Fruit fly (Drosophila melanogaster) whole organism, prepupa: ENCODE results near the gene CG18558.

Experiments used
- Blimp-1 ChIP-seq: fragments of 200-800 bp; sonication (Bioruptor generic); optimal IDR thresholded peaks from 3 replicates; lab custom pipeline; 2017; ENCODE audit warnings: missing biosample characterization, missing genetic modification characterization, mild to moderate bottlenecking, moderate library complexity, missing genetic modification reagents
- CG10631 ChIP-seq: fragments of 200-800 bp; sonication (Bioruptor generic); optimal IDR thresholded peaks from 2 replicates; lab custom pipeline; 2016; ENCODE audit warnings: missing biosample characterization, missing genetic modification characterization
- CG10669 ChIP-seq: fragments of 200-800 bp; sonication (Bioruptor generic); optimal IDR thresholded peaks from 3 replicates; lab custom pipeline; 2018; ENCODE audit warnings: missing biosample characterization, mild to moderate bottlenecking, missing genetic modification characterization, moderate library complexity
- CG11294 ChIP-seq: fragments of 200-800 bp; sonication (Bioruptor generic); IDR thresholded peaks from 2 replicates; pipeline ENCODE4 v1.3.6; 2022; ENCODE audit warnings: missing biosample characterization, missing genetic modification characterization
- CG11762 ChIP-seq: fragments of 200-800 bp; sonication (Bioruptor generic); optimal IDR thresholded peaks from 3 replicates; lab custom pipeline; 2016; ENCODE audit warnings: missing biosample characterization, missing genetic modification characterization; ENCODE audit not compliant: insufficient read depth
- CG1621 ChIP-seq: fragments of 200-800 bp; sonication (Bioruptor generic); optimal IDR thresholded peaks from 3 replicates; lab custom pipeline; 2018; ENCODE audit warnings: missing biosample characterization, mild to moderate bottlenecking, missing genetic modification characterization
- CG16779 ChIP-seq: fragments of 200-800 bp; sonication (Bioruptor generic); optimal IDR thresholded peaks from 3 replicates; lab custom pipeline; 2017; ENCODE audit warnings: missing biosample characterization, mild to moderate bottlenecking, missing genetic modification characterization
- CG31627 ChIP-seq: fragments of 200-800 bp; sonication (Bioruptor generic); optimal IDR thresholded peaks from 3 replicates; lab custom pipeline; 2016; ENCODE audit warnings: missing biosample characterization, missing genetic modification characterization
- CG32006 ChIP-seq: fragments of 200-800 bp; sonication (Bioruptor generic); optimal IDR thresholded peaks from 3 replicates; lab custom pipeline; 2017; ENCODE audit warnings: missing biosample characterization, mild to moderate bottlenecking, missing genetic modification characterization
- CG4318 ChIP-seq: fragments of 200-800 bp; sonication (Bioruptor generic); optimal IDR thresholded peaks from 3 replicates; lab custom pipeline; 2017; ENCODE audit warnings: missing biosample characterization, mild to moderate bottlenecking, missing genetic modification characterization
- CG6276 ChIP-seq: fragments of 200-800 bp; sonication (Bioruptor generic); optimal IDR thresholded peaks from 2 replicates; lab custom pipeline; 2017; ENCODE audit warnings: missing biosample characterization, mild to moderate bottlenecking, missing genetic modification characterization
- CG6792 ChIP-seq: fragments of 200-800 bp; sonication (Bioruptor generic); optimal IDR thresholded peaks from 3 replicates; lab custom pipeline; 2016; ENCODE audit warnings: missing biosample characterization, missing genetic modification characterization
- CG6808 ChIP-seq: fragments of 200-800 bp; sonication (Bioruptor generic); optimal IDR thresholded peaks from 3 replicates; lab custom pipeline; 2017; ENCODE audit warnings: missing biosample characterization, missing genetic modification characterization, mild to moderate bottlenecking, moderate library complexity, missing genetic modification reagents
- CG7368 ChIP-seq: fragments of 200-800 bp; sonication (Bioruptor generic); optimal IDR thresholded peaks from 3 replicates; lab custom pipeline; 2016; ENCODE audit warnings: missing biosample characterization, missing genetic modification characterization
- CG8119 ChIP-seq: fragments of 200-800 bp; sonication (Bioruptor generic); IDR thresholded peaks from 3 replicates; pipeline ENCODE4 v1.3.6; 2022; ENCODE audit warnings: missing biosample characterization, missing genetic modification characterization
- CG8319 ChIP-seq: fragments of 200-800 bp; sonication (Bioruptor generic); optimal IDR thresholded peaks from 3 replicates; lab custom pipeline; 2016; ENCODE audit warnings: missing biosample characterization, missing genetic modification characterization
- CG8632 ChIP-seq: fragments of 200-800 bp; sonication (Bioruptor generic); optimal IDR thresholded peaks from 3 replicates; lab custom pipeline; 2016; ENCODE audit warnings: missing biosample characterization, missing genetic modification characterization
- CG9139 ChIP-seq: fragments of 200-800 bp; sonication (Bioruptor generic); optimal IDR thresholded peaks from 3 replicates; lab custom pipeline; 2017; ENCODE audit warnings: missing biosample characterization, mild to moderate bottlenecking, missing genetic modification characterization
- Eip78C ChIP-seq: fragments of 200-800 bp; sonication (Bioruptor generic); peaks from one replicate; lab custom pipeline; 2016; ENCODE audit warnings: missing biosample characterization, missing genetic modification characterization
- Eip93F ChIP-seq: fragments of 200-800 bp; sonication (Bioruptor generic); optimal IDR thresholded peaks from 2 replicates; lab custom pipeline; 2016; ENCODE audit warnings: missing biosample characterization, mild to moderate bottlenecking, missing genetic modification characterization
- Ets96B ChIP-seq: fragments of 200-800 bp; optimal IDR thresholded peaks from 2 replicates; lab custom pipeline; 2019; ENCODE audit warnings: missing biosample characterization, mild to moderate bottlenecking, missing genetic modification characterization, moderate library complexity
- Gug ChIP-seq: fragments of 200-800 bp; sonication (Bioruptor generic); IDR thresholded peaks from 2 replicates; pipeline ENCODE4 v1.3.6; 2022; ENCODE audit warnings: missing biosample characterization, missing genetic modification characterization
- Hr38 ChIP-seq: sonication (Bioruptor generic); optimal IDR thresholded peaks from 2 replicates; lab custom pipeline; 2016; ENCODE audit warnings: missing biosample characterization, missing genetic modification characterization
- Hr39 ChIP-seq: fragments of 200-800 bp; sonication (Bioruptor generic); optimal IDR thresholded peaks from 2 replicates; lab custom pipeline; 2016; ENCODE audit warnings: missing biosample characterization, missing genetic modification characterization
- Hr4 ChIP-seq: fragments of 200-800 bp; sonication (Bioruptor generic); optimal IDR thresholded peaks from 3 replicates; lab custom pipeline; 2016; ENCODE audit warnings: missing biosample characterization, missing genetic modification characterization
- Lpt ChIP-seq: fragments of 200-800 bp; sonication (Bioruptor generic); optimal IDR thresholded peaks from 3 replicates; lab custom pipeline; 2016; ENCODE audit warnings: missing biosample characterization, missing genetic modification characterization
- OdsH ChIP-seq: fragments of 200-800 bp; sonication (Bioruptor generic); optimal IDR thresholded peaks from 3 replicates; lab custom pipeline; 2016; ENCODE audit warnings: missing biosample characterization, missing genetic modification characterization
- Smox ChIP-seq: fragments of 200-800 bp; sonication (Bioruptor generic); optimal IDR thresholded peaks from 3 replicates; lab custom pipeline; 2016; ENCODE audit warnings: missing biosample characterization, missing genetic modification characterization
- Sox14 ChIP-seq: fragments of 200-800 bp; sonication (Bioruptor generic); optimal IDR thresholded peaks from 3 replicates; lab custom pipeline; 2016; ENCODE audit warnings: missing biosample characterization, missing genetic modification characterization
- Sox15 ChIP-seq: fragments of 200-800 bp; sonication (Bioruptor generic); optimal IDR thresholded peaks from 3 replicates; lab custom pipeline; 2016; ENCODE audit warnings: missing biosample characterization, missing genetic modification characterization
- achi ChIP-seq: fragments of 200-800 bp; sonication (Bioruptor generic); optimal IDR thresholded peaks from 3 replicates; lab custom pipeline; 2016; ENCODE audit warnings: missing biosample characterization, missing genetic modification characterization
- acj6 ChIP-seq: fragments of 200-800 bp; sonication (Bioruptor generic); optimal IDR thresholded peaks from 3 replicates; lab custom pipeline; 2016; ENCODE audit warnings: missing biosample characterization, missing genetic modification characterization
- cyc ChIP-seq: fragments of 200-800 bp; sonication (Bioruptor generic); optimal IDR thresholded peaks from 3 replicates; lab custom pipeline; 2016; ENCODE audit warnings: missing biosample characterization, missing genetic modification characterization
- dac ChIP-seq: fragments of 200-800 bp; sonication (Bioruptor generic); optimal IDR thresholded peaks from 2 replicates; lab custom pipeline; 2017; ENCODE audit warnings: missing biosample characterization, mild to moderate bottlenecking, missing genetic modification characterization
- dsx ChIP-seq: fragments of 200-800 bp; optimal IDR thresholded peaks from 3 replicates; lab custom pipeline; 2019; ENCODE audit warnings: missing biosample characterization, mild to moderate bottlenecking, missing genetic modification characterization, moderate library complexity; ENCODE audit not compliant: poor library complexity, severe bottlenecking
- fd85E ChIP-seq: fragments of 200-800 bp; sonication (Bioruptor generic); optimal IDR thresholded peaks from 3 replicates; lab custom pipeline; 2016; ENCODE audit warnings: missing biosample characterization, missing genetic modification characterization
- lz ChIP-seq: fragments of 200-800 bp; sonication (Bioruptor generic); optimal IDR thresholded peaks from 3 replicates; lab custom pipeline; 2016; ENCODE audit warnings: missing biosample characterization, missing genetic modification characterization
- net ChIP-seq: fragments of 200-800 bp; sonication (Bioruptor generic); optimal IDR thresholded peaks from 3 replicates; lab custom pipeline; 2016; ENCODE audit warnings: missing biosample characterization, missing genetic modification characterization
- pdm3 ChIP-seq: fragments of 200-800 bp; sonication (Bioruptor generic); optimal IDR thresholded peaks from 3 replicates; lab custom pipeline; 2016; ENCODE audit warnings: missing biosample characterization, missing genetic modification characterization
- salr ChIP-seq, 2 experiments: fragments of 200-800 bp; sonication (Bioruptor generic); optimal IDR thresholded peaks; 3 replicates each; lab custom pipeline; 2016 to 2018; ENCODE audit warnings: missing biosample characterization in 2 of 2, missing genetic modification characterization in 2 of 2, mild to moderate bottlenecking in 1 of 2
- ss ChIP-seq, 2 experiments: fragments of 200-800 bp; sonication (Bioruptor generic); optimal IDR thresholded peaks; 2 replicates in 1 of 2; 3 replicates in 1 of 2; lab custom pipeline; 2017 to 2018; ENCODE audit warnings: mild to moderate bottlenecking in 2 of 2, missing biosample characterization in 2 of 2, missing genetic modification characterization in 2 of 2, moderate library complexity in 1 of 2
- svp ChIP-seq: fragments of 200-800 bp; sonication (Bioruptor generic); peaks from one replicate; lab custom pipeline; 2016; ENCODE audit warnings: missing biosample characterization, missing genetic modification characterization
- vri ChIP-seq: fragments of 200-800 bp; sonication (Bioruptor generic); optimal IDR thresholded peaks from 3 replicates; lab custom pipeline; 2016; ENCODE audit warnings: missing biosample characterization, mild to moderate bottlenecking, missing genetic modification characterization

Gene CG18558

dm6 chr2L:2885503-2886225, 41.4 kb upstream of the CG18558 start, which contains the start of the genes NTPase and lilli (continued):
- TF ChIP-seq CG8319 (GFP tag; lab: Kevin White, UChicago) (peak; percentile 59), OdsH (GFP tag; lab: Kevin White, UChicago) (peak; percentile 56), Smox (GFP tag; lab: Kevin White, UChicago) (peak; percentile 63), lz (peak; percentile 67), CG6276 (GFP tag; lab: Kevin White, UChicago) (no peak), CG16779 (tag; lab: Kevin White, UChicago) (peak; percentile 19), Ets96B (tag; lab: Kevin White, UChicago) (no peak), Lpt (GFP tag; lab: Kevin White, UChicago) (no peak), dac (GFP tag; lab: Kevin White, UChicago) (no peak), Sox15 (GFP tag; lab: Kevin White, UChicago) (peak; percentile 34), vri (peak; percentile 8), CG31627 (GFP tag; lab: Kevin White, UChicago) (peak; percentile 72), Eip78C (GFP tag; lab: Kevin White, UChicago) (peak; percentile 85), CG7368 (GFP tag; lab: Kevin White, UChicago) (peak; percentile 56), Sox14 (GFP tag; lab: Kevin White, UChicago) (peak; percentile 10), svp (GFP tag; lab: Kevin White, UChicago) (peak; percentile 35), Hr38 (no peak), acj6 (GFP tag; lab: Kevin White, UChicago) (peak; percentile 62), salr (GFP tag; optimal IDR thresholded peaks at IDR 0.05; lab: Kevin White, UChicago) (peak in 1 of 2 experiments; percentile 64), CG9139 (no peak), CG10669 (GFP tag; lab: Kevin White, UChicago) (no peak), achi (GFP tag; lab: Kevin White, UChicago) (peak; percentile 46), Eip93F (no peak), CG10631 (peak; percentile 73), CG6808 (GFP tag; lab: Kevin White, UChicago) (peak; percentile 1), Hr4 (GFP tag; lab: Kevin White, UChicago) (peak; percentile 48), Blimp-1 (GFP tag; lab: Kevin White, UChicago) (no peak), Gug (GFP tag; lab: Robert Waterston, UW) (no peak)

- TF ChIP-seq Sox15 (GFP tag; lab: Kevin White, UChicago) (no peak), CG6792 (GFP tag; lab: Kevin White, UChicago) (no peak), Gug (GFP tag; lab: Robert Waterston, UW) (no peak), Sox14 (GFP tag; lab: Kevin White, UChicago) (no peak), CG8119 (GFP tag; lab: Robert Waterston, UW) (no peak), Lpt (GFP tag; lab: Kevin White, UChicago) (no peak), dac (GFP tag; lab: Kevin White, UChicago) (no peak), Ets96B (tag; lab: Kevin White, UChicago) (peak; percentile 7), CG6276 (GFP tag; lab: Kevin White, UChicago) (peak; percentile 7), fd85E (no peak), Hr39 (no peak), ss (GFP tag; optimal IDR thresholded peaks at IDR 0.05; lab: Kevin White, UChicago) (peak; percentile 6 to 20), vri (peak; percentile 40), lz (no peak), OdsH (GFP tag; lab: Kevin White, UChicago) (no peak), CG1621 (tag; lab: Kevin White, UChicago) (peak; percentile 3), CG7368 (GFP tag; lab: Kevin White, UChicago) (no peak), CG32006 (GFP tag; lab: Kevin White, UChicago) (peak; percentile 43), Eip78C (GFP tag; lab: Kevin White, UChicago) (no peak), CG11294 (GFP tag; lab: Robert Waterston, UW) (0 out of 2 replicates have a peak, but pooled peaks have one; percentile 32), CG9139 (no peak), CG11762 (GFP tag; lab: Kevin White, UChicago) (no peak), pdm3 (GFP tag; lab: Kevin White, UChicago) (peak; percentile 33), achi (GFP tag; lab: Kevin White, UChicago) (no peak), net (peak; percentile 13), cyc (no peak), Hr38 (no peak), CG4318 (GFP tag; lab: Kevin White, UChicago) (no peak), CG8319 (GFP tag; lab: Kevin White, UChicago) (no peak), Blimp-1 (GFP tag; lab: Kevin White, UChicago) (no peak), CG8632 (GFP tag; lab: Kevin White, UChicago) (no peak), Hr4 (GFP tag; lab: Kevin White, UChicago) (no peak), salr (GFP tag; optimal IDR thresholded peaks at IDR 0.05; lab: Kevin White, UChicago) (no peak), dsx (GFP tag; lab: Kevin White, UChicago) (peak; percentile 8), CG10669 (GFP tag; lab: Kevin White, UChicago) (no peak), svp (GFP tag; lab: Kevin White, UChicago) (peak; percentile 92)
Observed at dm6 chr2L:2884683-2885502, 40.6 kb upstream of the CG18558 start.
